Fruit fly (Drosophila melanogaster): Measurements from ENCODE around the gene CG17917.

Gene CG17917

dm6 chr3R:6352893-6353623 lies 11.3 kb downstream of the CG17917 start (continued):
- peak; percentile 33 for TF ChIP-seq Asciz (GFP tag; optimal IDR thresholded peaks at IDR 0.05)
- TF ChIP-seq vvl (GFP tag; IDR thresholded peaks at IDR 0.05): 0 out of 2 replicates have a peak, but pooled peaks have one; percentile 9
- TF ChIP-seq Med (GFP tag): peak; percentile 54
- TF ChIP-seq D (optimal IDR thresholded peaks at IDR 0.05): no peak
- peak; percentile 58 for TF ChIP-seq D (GFP tag; optimal IDR thresholded peaks at IDR 0.05)
- no peak for TF ChIP-seq Lim3 (GFP tag; IDR thresholded peaks at IDR 0.05)
- TF ChIP-seq ERR (GFP tag; optimal IDR thresholded peaks at IDR 0.05): no peak
- no peak for TF ChIP-seq sd (tag; optimal IDR thresholded peaks at IDR 0.05)
- TF ChIP-seq Xbp1 (GFP tag; optimal IDR thresholded peaks at IDR 0.05): peak; percentile 37
- no peak for TF ChIP-seq Atf3 (GFP tag; optimal IDR thresholded peaks at IDR 0.05)
- no peak for TF ChIP-seq CG3163 (GFP tag; optimal IDR thresholded peaks at IDR 0.05)
- TF ChIP-seq dati (GFP tag; IDR thresholded peaks at IDR 0.05): no peak
- peak; percentile 52 for TF ChIP-seq CG30403 (GFP tag; optimal IDR thresholded peaks at IDR 0.05)
- TF ChIP-seq jigr1 (GFP tag; IDR thresholded peaks at IDR 0.05): no peak
- TF ChIP-seq luna (GFP tag; optimal IDR thresholded peaks at IDR 0.05): no peak
- TF ChIP-seq dysf (GFP tag; IDR thresholded peaks at IDR 0.05): no peak
- TF ChIP-seq nau (GFP tag; optimal IDR thresholded peaks at IDR 0.05): peak; percentile 33
- no peak for TF ChIP-seq cg (GFP tag; optimal IDR thresholded peaks at IDR 0.05)
- TF ChIP-seq CG6765 (GFP tag; optimal IDR thresholded peaks at IDR 0.05): no peak
- no peak for TF ChIP-seq peb (GFP tag; IDR thresholded peaks at IDR 0.05)
- TF ChIP-seq rib (GFP tag; IDR thresholded peaks at IDR 0.05): no peak
- TF ChIP-seq gfzf (GFP tag; optimal IDR thresholded peaks at IDR 0.05): no peak
- no peak for TF ChIP-seq hth (optimal IDR thresholded peaks at IDR 0.05)
- no peak for TF ChIP-seq Bteb2 (GFP tag; optimal IDR thresholded peaks at IDR 0.05)
- TF ChIP-seq Bgb (GFP tag; IDR thresholded peaks at IDR 0.05; ENCODE audit: partially characterized antibody): 0 out of 2 replicates have a peak, but pooled peaks have one; percentile 14
- no peak for TF ChIP-seq CG30431 (GFP tag; optimal IDR thresholded peaks at IDR 0.05)
- TF ChIP-seq bbx (GFP tag; IDR thresholded peaks at IDR 0.05; ENCODE audit: partially characterized antibody): no peak
- no peak for TF ChIP-seq Antp (GFP tag; optimal IDR thresholded peaks at IDR 0.05)
- no peak for TF ChIP-seq bowl (GFP tag; IDR thresholded peaks at IDR 0.05)
- TF ChIP-seq CG16779 (GFP tag; IDR thresholded peaks at IDR 0.05): no peak
- TF ChIP-seq mirr (GFP tag; optimal IDR thresholded peaks at IDR 0.05): no peak
- TF ChIP-seq vfl (GFP tag; optimal IDR thresholded peaks at IDR 0.05): no peak
- no peak for TF ChIP-seq CG17802 (tag; optimal IDR thresholded peaks at IDR 0.05)
- TF ChIP-seq pb (GFP tag; optimal IDR thresholded peaks at IDR 0.05): no peak
- TF ChIP-seq CG7271 (tag; optimal IDR thresholded peaks at IDR 0.05): no peak
- no peak for TF ChIP-seq CG12299 (tag; optimal IDR thresholded peaks at IDR 0.05)
- no peak for TF ChIP-seq Opbp (GFP tag; IDR thresholded peaks at IDR 0.05; ENCODE audit: partially characterized antibody)
- TF ChIP-seq fd3F (GFP tag; optimal IDR thresholded peaks at IDR 0.05): no peak
- TF ChIP-seq CG7556 (GFP tag; optimal IDR thresholded peaks at IDR 0.05): peak; percentile 21
- no peak for TF ChIP-seq CG12236 (GFP tag; optimal IDR thresholded peaks at IDR 0.05)
- no peak for TF ChIP-seq CG15696 (tag; optimal IDR thresholded peaks at IDR 0.05)
- TF ChIP-seq CG18764 (GFP tag; optimal IDR thresholded peaks at IDR 0.05): no peak
- TF ChIP-seq Max (GFP tag; optimal IDR thresholded peaks at IDR 0.05): no peak
- TF ChIP-seq chn (GFP tag; optimal IDR thresholded peaks at IDR 0.05): no peak
- no peak for TF ChIP-seq CG6254 (GFP tag; optimal IDR thresholded peaks at IDR 0.05)
- TF ChIP-seq dmrt11E (tag; optimal IDR thresholded peaks at IDR 0.05): peak; percentile 12
- no peak for TF ChIP-seq ab (GFP tag; optimal IDR thresholded peaks at IDR 0.05)
- TF ChIP-seq abd-A (tag; optimal IDR thresholded peaks at IDR 0.05): no peak
- no peak for TF ChIP-seq mld (GFP tag; IDR thresholded peaks at IDR 0.05; ENCODE audit: partially characterized antibody)
- TF ChIP-seq CG6791 (GFP tag; IDR thresholded peaks at IDR 0.05; ENCODE audit: partially characterized antibody): no peak
